Fruit fly (Drosophila melanogaster) whole organism, adult: ENCODE measurements around the gene asun.

Experiments used
- CG11617 ChIP-seq: fragments of 200-800 bp; sonication (Bioruptor generic); optimal IDR thresholded peaks from 2 replicates; lab custom pipeline; 2017; ENCODE audit warnings: mild to moderate bottlenecking, missing biosample characterization, missing genetic modification reagents, missing genetic modification characterization
- CG12768 ChIP-seq: fragments of 200-800 bp; sonication (Bioruptor generic); optimal IDR thresholded peaks from 2 replicates; lab custom pipeline; 2017; ENCODE audit warnings: missing biosample characterization, missing genetic modification characterization, mild to moderate bottlenecking, moderate library complexity, missing genetic modification reagents
- CG14711 ChIP-seq: fragments of 200-800 bp; sonication (Bioruptor generic); optimal IDR thresholded peaks from 2 replicates; lab custom pipeline; 2018; ENCODE audit warnings: missing biosample characterization, mild to moderate bottlenecking, missing genetic modification characterization, moderate library complexity
- CG1620 ChIP-seq: fragments of 200-800 bp; sonication (Bioruptor generic); optimal IDR thresholded peaks from 2 replicates; lab custom pipeline; 2016; ENCODE audit warnings: missing biosample characterization, missing genetic modification characterization
- CG33017 ChIP-seq: fragments of 200-800 bp; sonication (Bioruptor generic); optimal IDR thresholded peaks from 2 replicates; lab custom pipeline; 2018; ENCODE audit warnings: missing biosample characterization, mild to moderate bottlenecking, missing genetic modification characterization, moderate library complexity
- CG5204 ChIP-seq: fragments of 200-800 bp; sonication (Bioruptor generic); optimal IDR thresholded peaks from 2 replicates; lab custom pipeline; 2016; ENCODE audit warnings: missing biosample characterization, missing genetic modification characterization
- CG7045 ChIP-seq: fragments of 200-800 bp; sonication (Bioruptor generic); optimal IDR thresholded peaks from 2 replicates; lab custom pipeline; 2017; ENCODE audit warnings: missing biosample characterization, mild to moderate bottlenecking, missing genetic modification characterization
- CG7101 ChIP-seq: fragments of 200-800 bp; sonication (Bioruptor generic); optimal IDR thresholded peaks from 2 replicates; lab custom pipeline; 2018; ENCODE audit warnings: missing biosample characterization, mild to moderate bottlenecking, missing genetic modification characterization, moderate library complexity
- Clk ChIP-seq: fragments of 200-800 bp; sonication (Bioruptor generic); optimal IDR thresholded peaks from 2 replicates; lab custom pipeline; 2017; ENCODE audit warnings: missing biosample characterization, missing genetic modification characterization
- Crg-1 ChIP-seq: fragments of 200-800 bp; sonication (Bioruptor generic); optimal IDR thresholded peaks from 2 replicates; lab custom pipeline; 2016; ENCODE audit warnings: missing biosample characterization, missing genetic modification characterization
- Hr96 ChIP-seq: fragments of 200-800 bp; sonication (Bioruptor generic); optimal IDR thresholded peaks from 2 replicates; lab custom pipeline; 2016; ENCODE audit warnings: missing biosample characterization, missing genetic modification characterization
- Mnt ChIP-seq: fragments of 200-800 bp; sonication (Bioruptor generic); optimal IDR thresholded peaks from 2 replicates; lab custom pipeline; 2016; ENCODE audit warnings: missing biosample characterization, mild to moderate bottlenecking, missing genetic modification characterization
- bab1 ChIP-seq: fragments of 200-800 bp; sonication (Bioruptor generic); optimal IDR thresholded peaks from 3 replicates; lab custom pipeline; 2019; ENCODE audit warnings: missing biosample characterization, mild to moderate bottlenecking, missing genetic modification characterization, moderate library complexity
- cic ChIP-seq: fragments of 200-800 bp; sonication (Bioruptor generic); optimal IDR thresholded peaks from 2 replicates; lab custom pipeline; 2017; ENCODE audit warnings: missing biosample characterization, mild to moderate bottlenecking, missing genetic modification characterization, moderate library complexity
- kay ChIP-seq: fragments of 200-800 bp; sonication (Bioruptor generic); peaks from one replicate; lab custom pipeline; 2016; ENCODE audit warnings: missing biosample characterization, missing genetic modification characterization, borderline replicate concordance
- ovo ChIP-seq: fragments of 200-800 bp; sonication (Bioruptor generic); optimal IDR thresholded peaks from 2 replicates; lab custom pipeline; 2016; ENCODE audit warnings: missing biosample characterization, missing genetic modification characterization
- pad ChIP-seq: fragments of 200-800 bp; sonication (Bioruptor generic); optimal IDR thresholded peaks from 3 replicates; lab custom pipeline; 2017; ENCODE audit warnings: missing biosample characterization, missing genetic modification characterization, mild to moderate bottlenecking, moderate library complexity, missing genetic modification reagents
- tj ChIP-seq: fragments of 200-800 bp; sonication (Bioruptor generic); optimal IDR thresholded peaks from 3 replicates; lab custom pipeline; 2017; ENCODE audit warnings: missing biosample characterization, mild to moderate bottlenecking, missing genetic modification characterization, moderate library complexity
- toe ChIP-seq: fragments of 200-800 bp; sonication (Bioruptor generic); optimal IDR thresholded peaks from 2 replicates; lab custom pipeline; 2016; ENCODE audit warnings: missing biosample characterization, missing genetic modification characterization

The asun gene

DNA sequence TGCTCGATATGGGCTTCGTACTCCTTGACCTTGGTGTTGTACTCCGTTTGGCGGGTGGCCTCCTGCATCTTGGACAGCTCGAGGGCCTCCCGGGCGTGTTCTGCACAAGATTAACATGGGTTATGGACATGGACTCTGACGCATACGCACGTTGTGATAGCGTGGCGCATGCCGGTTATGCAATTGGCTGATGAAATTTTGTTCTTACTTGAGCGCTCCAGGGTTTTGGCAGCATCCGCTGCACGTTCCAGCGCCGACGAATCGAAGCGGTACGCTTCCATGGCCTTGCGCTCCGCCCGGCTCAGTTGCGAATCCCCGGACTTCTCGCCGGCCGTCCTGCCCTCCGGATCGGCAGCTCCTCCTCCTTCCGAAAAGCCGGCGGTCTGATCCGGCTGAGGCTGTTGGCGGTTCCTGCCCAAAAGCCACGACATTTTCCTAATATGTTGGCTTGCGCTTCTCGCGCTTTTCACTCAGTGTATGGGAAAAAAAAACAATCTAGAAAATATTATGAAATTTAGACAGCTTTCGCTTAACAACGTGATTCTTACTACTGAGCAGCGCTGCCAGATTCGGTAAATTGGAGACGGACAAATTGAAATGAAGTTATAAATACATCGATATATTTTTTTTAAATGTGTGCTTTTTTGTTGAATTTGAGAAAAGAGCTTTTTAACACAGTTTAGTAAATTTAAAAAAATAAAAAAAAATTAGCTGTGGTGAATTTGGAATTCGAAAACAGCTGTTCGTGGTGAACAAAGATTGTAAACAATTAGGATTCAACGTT, at the start of gene asun, which contains the start of gene bor:
asun (plus strand) TSS at position 750 of the 784 bp plus-strand sequence.
bor (minus strand) TSS at position 594 of the 784 bp plus-strand sequence.
- TF ChIP-seq CG1620 (GFP tag; lab: Kevin White, UChicago) (no peak), CG14711 (tag; lab: Kevin White, UChicago) (no peak), CG33017 (tag; lab: Kevin White, UChicago) (peak; percentile 9), pad (GFP tag; lab: Kevin White, UChicago) (peak; percentile 2), CG7101 (tag; lab: Kevin White, UChicago) (peak; percentile 55), Crg-1 (GFP tag; lab: Kevin White, UChicago) (peak; percentile 32), Mnt (GFP tag; lab: Kevin White, UChicago) (peak; percentile 94), toe (GFP tag; lab: Kevin White, UChicago) (no peak), CG11617 (peak; percentile 63), cic (GFP tag; lab: Kevin White, UChicago) (peak; percentile 84), bab1 (GFP tag; lab: Kevin White, UChicago) (peak; percentile 51)

DNA sequence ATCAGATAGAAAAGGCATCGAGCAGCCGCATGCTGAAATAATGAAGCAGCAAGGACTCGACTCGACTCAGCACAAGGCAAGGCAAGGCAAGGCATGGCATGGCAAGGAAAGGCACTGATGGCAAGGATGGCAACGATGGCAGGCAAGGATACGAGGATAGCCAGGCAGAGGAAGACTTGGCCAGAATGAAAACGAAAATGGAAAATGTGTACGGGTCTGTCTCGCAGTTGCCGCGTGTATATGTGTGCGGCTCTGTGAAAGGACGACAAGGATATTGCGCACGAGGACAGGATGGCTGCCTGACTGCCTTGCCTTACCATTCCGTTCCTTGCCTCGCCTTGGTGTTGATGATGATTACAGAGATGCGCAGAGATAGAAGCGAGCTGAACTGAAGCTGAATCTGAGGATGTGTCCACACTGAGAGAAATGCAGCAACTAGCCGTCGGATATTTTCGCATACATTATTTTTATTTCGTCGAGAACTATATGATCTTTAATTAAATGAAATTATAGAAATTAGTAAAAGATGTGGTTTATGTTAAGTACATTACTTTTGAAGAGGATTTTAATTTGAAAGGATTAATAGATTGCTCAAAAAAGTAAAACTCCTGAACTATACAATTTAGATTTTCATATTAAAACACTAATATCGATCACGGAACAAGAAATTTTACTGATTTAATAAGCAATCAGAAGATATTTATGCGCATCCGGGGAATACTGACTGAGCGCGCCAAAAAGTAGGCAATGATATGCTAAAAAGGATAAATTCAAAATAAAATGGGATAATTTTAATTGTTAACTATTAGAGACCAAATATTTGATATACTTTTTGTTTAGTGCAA, 49.4 kb upstream of the asun start:
- TF ChIP-seq toe (GFP tag; lab: Kevin White, UChicago) = peak; percentile 41
- TF ChIP-seq Clk (GFP tag; lab: Kevin White, UChicago) = no peak
- peak; percentile 70 for TF ChIP-seq kay (GFP tag; lab: Kevin White, UChicago)

DNA sequence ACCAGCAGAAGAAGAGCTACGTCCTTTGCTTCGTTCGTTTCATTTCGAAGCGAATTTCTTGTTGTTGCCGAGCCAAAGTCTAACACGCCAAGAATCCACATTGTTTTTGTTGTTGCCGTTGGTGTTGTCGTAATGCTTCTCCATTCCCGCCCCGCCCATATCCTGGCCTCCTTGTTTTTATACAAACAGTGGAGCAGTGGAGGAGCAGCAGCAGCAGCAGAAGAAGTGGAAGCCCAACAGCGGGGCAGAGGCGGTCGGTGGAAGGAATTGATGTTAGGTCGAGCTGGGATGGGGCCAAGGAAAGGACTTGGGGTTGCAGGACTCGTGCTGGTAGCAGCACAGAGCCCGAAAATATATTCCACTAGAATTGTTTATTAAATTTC, 48.8 kb upstream of the asun start:
- TF ChIP-seq Clk (GFP tag; lab: Kevin White, UChicago) (no peak), cic (GFP tag; lab: Kevin White, UChicago) (no peak), CG5204 (GFP tag; lab: Kevin White, UChicago) (no peak), bab1 (GFP tag; lab: Kevin White, UChicago) (no peak), CG7045 (GFP tag; lab: Kevin White, UChicago) (no peak), CG14711 (tag; lab: Kevin White, UChicago) (no peak), toe (GFP tag; lab: Kevin White, UChicago) (no peak), kay (GFP tag; lab: Kevin White, UChicago) (no peak), pad (GFP tag; lab: Kevin White, UChicago) (no peak), CG33017 (tag; lab: Kevin White, UChicago) (no peak)

DNA sequence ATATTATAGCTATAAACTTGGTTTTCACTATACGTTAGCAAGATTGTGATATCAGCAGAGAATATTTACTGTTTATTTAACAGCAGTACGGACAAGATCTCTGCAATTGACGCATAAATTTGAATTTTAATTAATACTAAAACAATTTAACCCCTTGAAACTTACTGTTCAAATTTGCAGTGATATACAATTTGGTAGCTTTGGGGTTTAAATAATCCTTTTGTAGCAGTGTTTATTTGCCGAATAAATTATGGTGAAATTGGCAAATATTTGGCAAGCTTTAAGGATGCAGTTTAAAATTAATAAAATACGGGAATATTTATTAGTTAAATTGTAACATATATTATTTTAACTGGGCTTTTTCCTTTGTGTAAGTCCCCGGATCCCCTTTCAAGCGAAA, 46.7 kb upstream of the asun start:
- TF ChIP-seq CG14711 (tag; lab: Kevin White, UChicago) = no peak
- TF ChIP-seq Crg-1 (GFP tag; lab: Kevin White, UChicago) = no peak
- no peak for TF ChIP-seq CG33017 (tag; lab: Kevin White, UChicago)
- no peak for TF ChIP-seq pad (GFP tag; lab: Kevin White, UChicago)
- no peak for TF ChIP-seq bab1 (GFP tag; lab: Kevin White, UChicago)
- no peak for TF ChIP-seq kay (GFP tag; lab: Kevin White, UChicago)
- TF ChIP-seq CG7045 (GFP tag; lab: Kevin White, UChicago) = no peak
- TF ChIP-seq CG12768 (GFP tag; lab: Kevin White, UChicago) = no peak
- TF ChIP-seq Hr96 (GFP tag; lab: Kevin White, UChicago) = no peak
- TF ChIP-seq cic (GFP tag; lab: Kevin White, UChicago) = no peak
- no peak for TF ChIP-seq CG11617
- TF ChIP-seq Clk (GFP tag; lab: Kevin White, UChicago) = no peak
- no peak for TF ChIP-seq Mnt (GFP tag; lab: Kevin White, UChicago)

DNA sequence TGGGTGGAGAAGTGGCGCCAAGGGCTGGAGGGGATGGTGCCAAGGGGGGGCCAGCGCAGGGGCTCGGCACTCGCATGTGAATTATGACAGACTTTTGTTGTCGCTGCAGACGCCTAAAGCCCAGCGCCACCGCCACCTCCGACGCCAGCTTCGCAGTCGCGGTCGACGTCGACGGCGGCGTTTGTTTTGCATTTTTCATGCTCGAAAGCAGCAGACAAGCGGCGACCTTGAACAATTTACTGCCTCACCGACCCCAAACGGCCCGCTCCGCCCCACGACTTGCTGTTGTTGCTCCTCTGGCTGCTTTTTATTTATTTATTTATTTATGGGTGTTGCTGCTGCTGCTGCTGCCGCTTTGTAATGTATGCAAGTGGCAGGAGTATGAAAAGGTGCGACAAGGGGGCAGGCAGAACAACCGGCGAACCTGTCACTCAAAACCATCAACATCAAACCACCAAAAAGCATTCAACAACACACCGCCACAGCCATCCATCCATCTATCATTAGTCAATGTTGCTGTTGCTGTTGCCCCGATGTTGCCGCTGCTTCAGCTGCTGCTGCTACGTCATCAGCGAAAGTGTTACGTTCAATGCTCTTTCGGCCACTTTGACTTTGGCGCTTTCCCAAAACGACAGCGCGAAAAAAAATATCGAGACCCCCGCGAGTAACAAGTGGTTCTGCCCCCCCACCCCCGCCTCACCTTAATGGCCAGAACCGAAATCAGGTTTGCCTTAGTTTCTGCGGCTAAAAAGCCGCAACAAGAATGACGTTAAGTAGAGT, 45.6 kb upstream of the asun start:
- TF ChIP-seq CG33017 (tag; lab: Kevin White, UChicago) (no peak), Crg-1 (GFP tag; lab: Kevin White, UChicago) (no peak), tj (no peak), toe (GFP tag; lab: Kevin White, UChicago) (no peak), Mnt (GFP tag; lab: Kevin White, UChicago) (no peak), pad (GFP tag; lab: Kevin White, UChicago) (no peak), CG1620 (GFP tag; lab: Kevin White, UChicago) (no peak), ovo (GFP tag; lab: Kevin White, UChicago) (no peak), Clk (GFP tag; lab: Kevin White, UChicago) (no peak), Hr96 (GFP tag; lab: Kevin White, UChicago) (no peak), CG5204 (GFP tag; lab: Kevin White, UChicago) (no peak)
